Worm (Caenorhabditis elegans): ENCODE measurements around the gene C08F11.12.

DNA sequence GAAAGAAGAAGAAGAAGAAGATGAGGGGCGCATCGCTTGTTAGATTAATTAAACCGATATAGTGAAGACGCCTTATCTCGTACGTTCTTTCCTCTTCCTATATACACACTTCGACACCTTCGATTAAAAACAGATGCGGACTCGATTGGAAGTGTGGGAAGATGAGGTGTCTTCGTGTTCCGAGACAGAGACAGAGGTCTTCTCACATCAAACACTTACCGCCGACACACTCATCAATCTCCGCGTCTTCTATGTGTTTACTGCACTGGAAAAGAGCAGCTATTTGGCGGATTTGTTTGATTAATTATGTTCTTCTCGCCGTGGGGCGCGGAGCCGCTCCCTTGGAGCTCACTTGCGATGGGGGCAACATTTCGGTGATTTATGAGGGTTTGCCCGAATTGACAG lies 48.1 kb upstream of the C08F11.12 start:
- TF ChIP-seq aha-1 (tag; optimal IDR thresholded peaks at IDR 0.05) (no peak), nhr-28 (tag; optimal IDR thresholded peaks at IDR 0.05) (no peak), lin-35 (GFP tag; optimal IDR thresholded peaks at IDR 0.05) (no peak), lin-13 (GFP tag; optimal IDR thresholded peaks at IDR 0.05) (no peak), isw-1 (GFP tag; IDR thresholded peaks at IDR 0.05) (no peak), egl-13 (tag; optimal IDR thresholded peaks at IDR 0.05) (no peak), unc-62 (GFP tag; optimal IDR thresholded peaks at IDR 0.05) (no peak), snu-23 (GFP tag; optimal IDR thresholded peaks at IDR 0.05) (peak; percentile 13), mdl-1 (tag; optimal IDR thresholded peaks at IDR 0.05) (no peak), mep-1 (tag; optimal IDR thresholded peaks at IDR 0.05) (peak; percentile 17)
